Fruit fly (Drosophila melanogaster): Measurements from ENCODE around the gene Herp.

Herp gene

dm6 chr2L:7828231-7828630 is 28.4 kb upstream of the Herp start (continued):
- TF ChIP-seq CG15073 (GFP tag; optimal IDR thresholded peaks at IDR 0.05) (no peak), crc (GFP tag; optimal IDR thresholded peaks at IDR 0.05) (no peak), CG10267 (tag; optimal IDR thresholded peaks at IDR 0.05) (no peak), CG2129 (GFP tag; IDR thresholded peaks at IDR 0.05; ENCODE audit: partially characterized antibody) (no peak), dpn (GFP tag; optimal IDR thresholded peaks at IDR 0.05) (no peak), CG12219 (GFP tag; optimal IDR thresholded peaks at IDR 0.05) (peak; percentile 31), CG7963 (GFP tag; IDR thresholded peaks at IDR 0.05; ENCODE audit: partially characterized antibody) (0 out of 3 replicates have a peak, but pooled peaks have one; percentile 31), Gsc (GFP tag; IDR thresholded peaks at IDR 0.05) (no peak), NC2β (GFP tag; optimal IDR thresholded peaks at IDR 0.05) (no peak), CG2678 (tag; optimal IDR thresholded peaks at IDR 0.05) (peak; percentile 14), CG1603 (tag; optimal IDR thresholded peaks at IDR 0.05) (peak; percentile 17), CG3838 (GFP tag; optimal IDR thresholded peaks at IDR 0.05) (no peak), sima (GFP tag; optimal IDR thresholded peaks at IDR 0.05) (no peak), Atf6 (GFP tag; IDR thresholded peaks at IDR 0.05) (no peak), insv (GFP tag; optimal IDR thresholded peaks at IDR 0.05) (peak in 1 of 2 experiments; percentile 62), Hmx (GFP tag; optimal IDR thresholded peaks at IDR 0.05) (no peak), CG17829 (tag; optimal IDR thresholded peaks at IDR 0.05) (peak; percentile 59), CG8359 (GFP tag; optimal IDR thresholded peaks at IDR 0.05; ENCODE audit: borderline replicate concordance) (no peak), CG10565 (GFP tag; optimal IDR thresholded peaks at IDR 0.05) (no peak), CG17361 (GFP tag; IDR thresholded peaks at IDR 0.05) (no peak), CG2202 (tag; optimal IDR thresholded peaks at IDR 0.05) (no peak), sug (tag; optimal IDR thresholded peaks at IDR 0.05) (peak; percentile 48), PHDP (tag; optimal IDR thresholded peaks at IDR 0.05) (no peak), E2f1 (GFP tag; IDR thresholded peaks at IDR 0.05) (peak; percentile 24; the same call in 1 of the 2 replicates), CG18619 (GFP tag; optimal IDR thresholded peaks at IDR 0.05) (peak; percentile 19), pb (GFP tag; optimal IDR thresholded peaks at IDR 0.05) (no peak), tap (tag; optimal IDR thresholded peaks at IDR 0.05) (no peak), CG8290 (GFP tag; optimal IDR thresholded peaks at IDR 0.05) (peak; percentile 30), CG8290 (tag; optimal IDR thresholded peaks at IDR 0.05) (peak; percentile 20 to 79), scrt (GFP tag; optimal IDR thresholded peaks at IDR 0.05) (peak; percentile 55), Awh (GFP tag; IDR thresholded peaks at IDR 0.05) (no peak), CG15269 (tag; optimal IDR thresholded peaks at IDR 0.05) (no peak), Sox102F (GFP tag; optimal IDR thresholded peaks at IDR 0.05) (no peak), vvl (GFP tag; IDR thresholded peaks at IDR 0.05) (peak; percentile 35; the same call in 1 of the 2 replicates), inv (GFP tag; IDR thresholded peaks at IDR 0.05; ENCODE audit: partially characterized antibody) (peak; percentile 38), Dbx (GFP tag; IDR thresholded peaks at IDR 0.05) (peak; percentile 27; the same call in 1 of the 3 replicates), CG32532 (GFP tag; IDR thresholded peaks at IDR 0.05) (peak; percentile 42; the same call in 1 of the 2 replicates), HmgD (GFP tag; optimal IDR thresholded peaks at IDR 0.05) (peak; percentile 45), CG2199 (GFP tag; IDR thresholded peaks at IDR 0.05) (0 out of 3 replicates have a peak, but pooled peaks have one; percentile 43), run (tag; optimal IDR thresholded peaks at IDR 0.05) (no peak), CTCF (GFP tag; optimal IDR thresholded peaks at IDR 0.05) (no peak), CG17612 (GFP tag; IDR thresholded peaks at IDR 0.05) (no peak), CG6854 (GFP tag; optimal IDR thresholded peaks at IDR 0.05) (no peak), CG10366 (GFP tag; IDR thresholded peaks at IDR 0.05) (no peak), Atf3 (GFP tag; optimal IDR thresholded peaks at IDR 0.05) (no peak), Optix (GFP tag; IDR thresholded peaks at IDR 0.05) (no peak), CG12299 (tag; optimal IDR thresholded peaks at IDR 0.05) (no peak), Spps (tag; optimal IDR thresholded peaks at IDR 0.05) (no peak), Bteb2 (GFP tag; optimal IDR thresholded peaks at IDR 0.05) (no peak), Hand (GFP tag; optimal IDR thresholded peaks at IDR 0.05) (peak; percentile 47), klu (GFP tag; IDR thresholded peaks at IDR 0.05) (0 out of 2 replicates have a peak, but pooled peaks have one; percentile 12), NfI (GFP tag; optimal IDR thresholded peaks at IDR 0.05) (peak; percentile 36)
